Worm (Caenorhabditis elegans) whole organism, midembryonic: Measurements from ENCODE around the gene str-23.

Source experiments
- T22C8.4 ChIP-seq: fragments of 200-800 bp; sonication (Bioruptor generic); IDR thresholded peaks from 2 replicates; pipeline ENCODE4 v1.3.6; 2022; ENCODE audit warnings: missing genetic modification characterization, missing compliant biosample characterization
- cog-1 ChIP-seq: sonication (generic microtip); optimal IDR thresholded peaks from 2 replicates; lab custom pipeline; 2016; ENCODE audit warnings: missing genetic modification characterization, missing compliant biosample characterization
- flt-1 ChIP-seq: fragments of 200-800 bp; sonication (Bioruptor generic); IDR thresholded peaks from 2 replicates; pipeline ENCODE4 v1.3.6; 2022; ENCODE audit warnings: missing genetic modification characterization, missing compliant biosample characterization
- klf-2 ChIP-seq: fragments of 200-800 bp; sonication (Bioruptor generic); conservative IDR thresholded peaks from 2 replicates; pipeline ENCODE4 v1.3.6; 2022; ENCODE audit warnings: missing genetic modification reagents, missing genetic modification characterization, missing compliant biosample characterization
- med-1 ChIP-seq: sonication (generic microtip); optimal IDR thresholded peaks from 2 replicates; lab custom pipeline; 2017; ENCODE audit warnings: missing genetic modification characterization, mild to moderate bottlenecking, missing compliant biosample characterization, antibody characterized with exemption, missing genetic modification reagents; ENCODE audit not compliant: insufficient read depth
- ref-1 ChIP-seq: fragments of 200-800 bp; sonication (Bioruptor generic); conservative IDR thresholded peaks from 2 replicates; pipeline ENCODE4 v1.3.6; 2022; ENCODE audit warnings: missing genetic modification reagents, missing genetic modification characterization, missing compliant biosample characterization
- tab-1 ChIP-seq: fragments of 200-800 bp; sonication (Bioruptor generic); IDR thresholded peaks from 2 replicates; pipeline ENCODE4 v1.3.6; 2022; ENCODE audit warnings: missing genetic modification characterization, missing compliant biosample characterization
- ztf-23 ChIP-seq: fragments of 200-800 bp; sonication (Bioruptor generic); IDR thresholded peaks from 2 replicates; pipeline ENCODE4 v1.3.6; 2022; ENCODE audit warnings: missing genetic modification reagents, missing genetic modification characterization, missing compliant biosample characterization
- ztf-29 ChIP-seq: fragments of 200-800 bp; sonication (Bioruptor generic); IDR thresholded peaks from 2 replicates; pipeline ENCODE4 v1.3.6; 2022; ENCODE audit warnings: missing genetic modification reagents, missing genetic modification characterization, missing compliant biosample characterization

ce11 chrV:15673707-15674106, 29.0 kb downstream of the str-23 start, which contains the start of gene nhr-51:
- TF ChIP-seq ztf-29: no peak
- no peak for TF ChIP-seq T22C8.4 (GFP tag; lab: Robert Waterston, UW)
- TF ChIP-seq ztf-23 (GFP tag; lab: Robert Waterston, UW): no peak
- TF ChIP-seq klf-2: no peak
- TF ChIP-seq tab-1 (GFP tag; lab: Robert Waterston, UW): no peak
- TF ChIP-seq cog-1: no peak
- TF ChIP-seq ref-1 (GFP tag; lab: Robert Waterston, UW): no peak
- no peak for TF ChIP-seq flt-1 (GFP tag; lab: Robert Waterston, UW)
- no peak for TF ChIP-seq med-1 (GFP tag; lab: Kevin White, UChicago)
